Worm (Caenorhabditis elegans) whole organism, L2 larva: ENCODE results near the gene yif-1.

Experiments
- C34F6.9 ChIP-seq: fragments of 150-350 bp; optimal IDR thresholded peaks from 2 replicates; lab custom pipeline; 2014; ENCODE audit warnings: missing biosample characterization, missing genetic modification characterization
- F13H6.1 ChIP-seq: sonication (generic microtip); optimal IDR thresholded peaks from 2 replicates; lab custom pipeline; 2016; ENCODE audit warnings: missing genetic modification characterization, missing compliant biosample characterization
- R02D3.7 ChIP-seq: fragments of 150-350 bp; optimal IDR thresholded peaks from 2 replicates; lab custom pipeline; 2014; ENCODE audit warnings: missing biosample characterization, missing genetic modification characterization
- Y55F3AM.14 ChIP-seq: fragments of 200-800 bp; sonication (Bioruptor generic); optimal IDR thresholded peaks from 2 replicates; lab custom pipeline; 2018; ENCODE audit warnings: mild to moderate bottlenecking, missing genetic modification characterization, missing compliant biosample characterization
- ZK546.5 ChIP-seq: sonication (generic microtip); optimal IDR thresholded peaks from 2 replicates; lab custom pipeline; 2017; ENCODE audit warnings: missing biosample characterization, missing genetic modification characterization
- alr-1 ChIP-seq: fragments of 150-350 bp; optimal IDR thresholded peaks from 2 replicates; lab custom pipeline; 2014; ENCODE audit warnings: missing biosample characterization, missing genetic modification characterization
- aly-2 ChIP-seq: fragments of 150-350 bp; optimal IDR thresholded peaks from 2 replicates; lab custom pipeline; 2014; ENCODE audit warnings: missing biosample characterization, missing genetic modification characterization
- ama-1 ChIP-seq: fragments of 150-350 bp; optimal IDR thresholded peaks from 2 replicates; lab custom pipeline; 2018; ENCODE audit warnings: inconsistent platforms
- blmp-1 ChIP-seq: sonication (generic microtip); optimal IDR thresholded peaks from 2 replicates; lab custom pipeline; 2017; ENCODE audit warnings: missing genetic modification characterization, mild to moderate bottlenecking, missing compliant biosample characterization, antibody characterized with exemption, moderate library complexity; ENCODE audit not compliant: insufficient read depth
- ceh-16 ChIP-seq: fragments of 150-350 bp; optimal IDR thresholded peaks from 2 replicates; lab custom pipeline; 2014; ENCODE audit warnings: missing biosample characterization, missing genetic modification characterization
- ceh-82 ChIP-seq: fragments of 150-350 bp; optimal IDR thresholded peaks from 2 replicates; lab custom pipeline; 2014; ENCODE audit warnings: missing biosample characterization, missing genetic modification characterization
- crh-2 ChIP-seq: sonication (generic microtip); optimal IDR thresholded peaks from 2 replicates; lab custom pipeline; 2017; ENCODE audit warnings: missing biosample characterization, missing genetic modification characterization
- dmd-4 ChIP-seq: sonication (generic microtip); optimal IDR thresholded peaks from 2 replicates; lab custom pipeline; 2017; ENCODE audit warnings: missing biosample characterization, missing genetic modification characterization
- egl-27 ChIP-seq: sonication (generic microtip); optimal IDR thresholded peaks from 3 replicates; lab custom pipeline; 2017; ENCODE audit warnings: missing biosample characterization, missing genetic modification reagents, missing genetic modification characterization
- elt-1 ChIP-seq: fragments of 150-350 bp; optimal IDR thresholded peaks from 2 replicates; lab custom pipeline; 2014; ENCODE audit warnings: missing biosample characterization, missing genetic modification characterization
- elt-3 ChIP-seq: sonication (generic microtip); optimal IDR thresholded peaks from 2 replicates; lab custom pipeline; 2017; ENCODE audit warnings: missing biosample characterization, missing genetic modification characterization
- fos-1 ChIP-seq: fragments of 150-350 bp; optimal IDR thresholded peaks from 2 replicates; lab custom pipeline; 2014; ENCODE audit warnings: missing biosample characterization, missing genetic modification characterization
- gmeb-1 ChIP-seq: fragments of 150-350 bp; optimal IDR thresholded peaks from 2 replicates; lab custom pipeline; 2014; ENCODE audit warnings: missing biosample characterization, missing genetic modification characterization
- lin-11 ChIP-seq: fragments of 150-350 bp; sonication (generic microtip); optimal IDR thresholded peaks from 2 replicates; lab custom pipeline; 2014; ENCODE audit warnings: missing biosample characterization, missing genetic modification characterization, inconsistent platforms, mixed read lengths
- lin-13 ChIP-seq: fragments of 150-350 bp; optimal IDR thresholded peaks from 2 replicates; lab custom pipeline; 2014; ENCODE audit warnings: missing biosample characterization, missing genetic modification reagents, missing genetic modification characterization
- lin-39 ChIP-seq: fragments of 150-350 bp; optimal IDR thresholded peaks from 2 replicates; lab custom pipeline; 2014; ENCODE audit warnings: missing biosample characterization, missing genetic modification reagents, missing genetic modification characterization
- lsy-2 ChIP-seq, 2 experiments: fragments of 150-350 bp in 1 of 2; sonication (generic microtip) in 1 of 2; optimal IDR thresholded peaks; 2 replicates each; lab custom pipeline; 2014 to 2017; ENCODE audit warnings: missing biosample characterization in 2 of 2, missing genetic modification characterization in 2 of 2
- mab-5 ChIP-seq: fragments of 150-350 bp; optimal IDR thresholded peaks from 2 replicates; lab custom pipeline; 2014; ENCODE audit warnings: missing biosample characterization, missing genetic modification characterization
- mbf-1 ChIP-seq: sonication (generic microtip); optimal IDR thresholded peaks from 2 replicates; lab custom pipeline; 2017; ENCODE audit warnings: missing biosample characterization, missing genetic modification characterization
- mdl-1 ChIP-seq, 2 experiments: fragments of 150-350 bp in 1 of 2; sonication (generic microtip) in 1 of 2; optimal IDR thresholded peaks; 2 replicates each; lab custom pipeline; 2017; ENCODE audit warnings: missing biosample characterization in 2 of 2, missing genetic modification characterization in 2 of 2
- nhr-10 ChIP-seq: sonication (generic microtip); optimal IDR thresholded peaks from 2 replicates; lab custom pipeline; 2017; ENCODE audit warnings: missing biosample characterization, missing genetic modification characterization
- nhr-11 ChIP-seq: fragments of 150-350 bp; optimal IDR thresholded peaks from 2 replicates; lab custom pipeline; 2014; ENCODE audit warnings: missing biosample characterization, missing genetic modification characterization
- nhr-12 ChIP-seq: fragments of 150-350 bp; optimal IDR thresholded peaks from 2 replicates; lab custom pipeline; 2014; ENCODE audit warnings: missing biosample characterization, missing genetic modification characterization
- nhr-129 ChIP-seq: fragments of 150-350 bp; optimal IDR thresholded peaks from 2 replicates; lab custom pipeline; 2014; ENCODE audit warnings: missing biosample characterization, missing genetic modification characterization
- nhr-21 ChIP-seq: fragments of 150-350 bp; optimal IDR thresholded peaks from 2 replicates; lab custom pipeline; 2014; ENCODE audit warnings: missing biosample characterization, missing genetic modification characterization
- nhr-23 ChIP-seq: fragments of 150-350 bp; optimal IDR thresholded peaks from 2 replicates; lab custom pipeline; 2014; ENCODE audit warnings: missing biosample characterization, missing genetic modification reagents, missing genetic modification characterization
- nhr-237 ChIP-seq: fragments of 150-350 bp; optimal IDR thresholded peaks from 2 replicates; lab custom pipeline; 2014; ENCODE audit warnings: missing biosample characterization, missing genetic modification characterization
- nhr-25 ChIP-seq: fragments of 150-350 bp; sonication (generic microtip); optimal IDR thresholded peaks from 3 replicates; lab custom pipeline; 2014; ENCODE audit warnings: missing biosample characterization, missing genetic modification characterization
- nhr-6 ChIP-seq: fragments of 150-350 bp; optimal IDR thresholded peaks from 2 replicates; lab custom pipeline; 2014; ENCODE audit warnings: missing biosample characterization, missing genetic modification characterization
- nhr-77 ChIP-seq: fragments of 150-350 bp; optimal IDR thresholded peaks from 2 replicates; lab custom pipeline; 2014; ENCODE audit warnings: missing biosample characterization, missing genetic modification characterization
- peb-1 ChIP-seq: fragments of 150-350 bp; optimal IDR thresholded peaks from 2 replicates; lab custom pipeline; 2014; ENCODE audit warnings: missing biosample characterization, missing genetic modification characterization
- sem-4 ChIP-seq: fragments of 150-350 bp; optimal IDR thresholded peaks from 2 replicates; lab custom pipeline; 2014; ENCODE audit warnings: missing biosample characterization, missing genetic modification reagents, missing genetic modification characterization
- skn-1 ChIP-seq: sonication (generic microtip); optimal IDR thresholded peaks from 2 replicates; lab custom pipeline; 2017; ENCODE audit warnings: missing biosample characterization, missing genetic modification characterization
- sma-3 ChIP-seq: sonication (generic microtip); optimal IDR thresholded peaks from 2 replicates; lab custom pipeline; 2016; ENCODE audit warnings: missing genetic modification reagents, missing genetic modification characterization, missing compliant biosample characterization
- sma-9 ChIP-seq, 2 experiments: fragments of 150-350 bp in 1 of 2; sonication (generic microtip) in 1 of 2; optimal IDR thresholded peaks; 2 replicates each; lab custom pipeline; 2014 to 2016; ENCODE audit warnings: missing genetic modification characterization in 2 of 2, mild to moderate bottlenecking in 1 of 2, missing biosample characterization in 1 of 2, missing compliant biosample characterization in 1 of 2, missing genetic modification reagents in 1 of 2, moderate library complexity in 1 of 2
- snpc-4 ChIP-seq: fragments of 150-350 bp; optimal IDR thresholded peaks from 2 replicates; lab custom pipeline; 2014; ENCODE audit warnings: missing biosample characterization, missing genetic modification characterization
- unc-39 ChIP-seq: fragments of 150-350 bp; optimal IDR thresholded peaks from 2 replicates; lab custom pipeline; 2014; ENCODE audit warnings: missing biosample characterization, missing genetic modification characterization
- unc-55 ChIP-seq: fragments of 150-350 bp; sonication (generic microtip); optimal IDR thresholded peaks from 3 replicates; lab custom pipeline; 2014; ENCODE audit warnings: missing biosample characterization, missing genetic modification reagents, missing genetic modification characterization
- unc-62 ChIP-seq: fragments of 150-350 bp; optimal IDR thresholded peaks from 2 replicates; lab custom pipeline; 2014; ENCODE audit warnings: missing biosample characterization, missing genetic modification reagents, missing genetic modification characterization
- zag-1 ChIP-seq: fragments of 150-350 bp; optimal IDR thresholded peaks from 2 replicates; lab custom pipeline; 2014; ENCODE audit warnings: missing biosample characterization, missing genetic modification characterization
- ztf-1 ChIP-seq: fragments of 200-800 bp; sonication (Bioruptor generic); conservative IDR thresholded peaks from 2 replicates; pipeline ENCODE4 v1.3.6; 2022; ENCODE audit warnings: missing genetic modification characterization, missing compliant biosample characterization
- ztf-11 ChIP-seq: sonication (generic microtip); optimal IDR thresholded peaks from 2 replicates; lab custom pipeline; 2017; ENCODE audit warnings: missing biosample characterization, missing genetic modification characterization
- ztf-4 ChIP-seq: fragments of 150-350 bp; optimal IDR thresholded peaks from 2 replicates; lab custom pipeline; 2014; ENCODE audit warnings: missing biosample characterization, missing genetic modification characterization

The yif-1 gene

DNA sequence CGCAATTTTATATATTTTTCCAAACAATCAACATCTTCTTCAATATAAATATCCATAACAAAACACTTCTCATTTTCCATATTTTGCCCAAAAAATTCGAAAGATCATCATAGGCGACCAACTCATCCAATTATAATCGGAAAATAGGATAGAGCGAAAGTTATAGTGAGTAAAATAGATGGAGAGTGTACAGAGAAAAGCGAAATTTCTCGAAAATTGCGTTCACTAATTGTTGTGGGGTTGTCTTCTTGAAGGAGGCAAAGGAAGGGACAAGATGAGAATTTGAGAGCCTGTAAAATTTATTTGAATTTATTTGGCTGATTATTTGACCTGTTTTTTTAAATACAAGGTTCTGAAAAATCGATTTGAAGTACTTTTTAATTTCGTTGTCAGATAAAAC, 19.1 kb downstream of the yif-1 start:
- TF ChIP-seq nhr-25 (peak; percentile 55), blmp-1 (tag; lab: Kevin White, UChicago) (peak; percentile 32), sma-9 (GFP tag; optimal IDR thresholded peaks at IDR 0.05; lab: Kevin White, UChicago) (no peak), sma-9 (tag; optimal IDR thresholded peaks at IDR 0.05; lab: Kevin White, UChicago) (no peak), lsy-2 (tag; optimal IDR thresholded peaks at IDR 0.05; lab: Kevin White, UChicago) (peak in 1 of 2 experiments; percentile 17)

DNA sequence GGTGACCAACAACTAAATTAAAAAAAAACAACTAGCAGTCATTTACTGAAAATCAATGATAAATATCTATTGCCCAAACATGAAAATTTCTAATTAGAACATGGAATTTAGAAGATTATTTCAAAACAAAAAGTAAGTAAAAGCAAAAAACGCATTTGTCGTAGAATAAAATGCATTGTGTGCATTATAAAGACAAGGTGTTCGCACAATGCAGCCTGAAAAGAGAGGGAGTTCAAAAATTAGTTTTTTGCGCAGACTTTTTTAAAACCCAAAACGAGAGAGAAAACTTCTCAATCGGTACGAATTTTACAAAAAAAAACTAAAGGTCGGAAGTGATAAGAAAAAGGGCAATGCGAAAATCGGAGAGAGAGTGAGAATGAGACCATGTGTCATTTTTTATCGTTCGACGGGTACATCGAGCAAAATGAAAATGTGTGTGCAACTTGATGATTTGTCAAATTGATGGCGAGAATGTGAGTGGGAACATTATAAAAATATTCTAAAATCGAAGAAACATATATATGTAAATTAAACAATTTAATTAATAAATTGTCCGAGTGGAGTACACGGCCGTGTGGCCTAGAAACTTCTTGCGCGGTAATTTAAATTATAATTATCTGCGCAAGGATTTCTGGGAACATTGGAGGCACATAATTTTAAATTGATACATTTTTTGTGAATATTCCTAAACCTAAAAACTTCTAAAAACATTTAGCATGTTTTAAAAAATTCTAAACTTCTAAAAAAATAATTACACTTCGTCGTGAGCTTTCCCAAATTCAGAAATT, 23.1 kb downstream of the yif-1 start:
- TF ChIP-seq skn-1 (tag; lab: Kevin White, UChicago) (no peak), ZK546.5 (tag; lab: Kevin White, UChicago) (no peak), crh-2 (peak; percentile 1), elt-1 (tag; lab: Kevin White, UChicago) (no peak), nhr-12 (tag; lab: Kevin White, UChicago) (no peak), sma-3 (no peak), gmeb-1 (tag; lab: Kevin White, UChicago) (peak; percentile 81), nhr-77 (no peak), nhr-11 (tag; lab: Kevin White, UChicago) (no peak), ztf-4 (tag; lab: Kevin White, UChicago) (no peak), nhr-10 (tag; lab: Kevin White, UChicago) (no peak), C34F6.9 (peak; percentile 67), nhr-25 (no peak), nhr-6 (tag; lab: Kevin White, UChicago) (no peak), snpc-4 (tag; lab: Kevin White, UChicago) (no peak), unc-55 (GFP tag; lab: Kevin White, UChicago) (peak; percentile 78), lin-39 (tag; lab: Kevin White, UChicago) (no peak), R02D3.7 (no peak), fos-1 (tag; lab: Kevin White, UChicago) (peak; percentile 87), ztf-11 (no peak), mab-5 (no peak), nhr-129 (peak; percentile 52), lsy-2 (tag; optimal IDR thresholded peaks at IDR 0.05; lab: Kevin White, UChicago) (peak; percentile 6 to 70), ama-1 (lab: Kevin White, UChicago) (no peak), unc-39 (no peak), zag-1 (no peak), nhr-21 (tag; lab: Kevin White, UChicago) (peak; percentile 16), sma-9 (GFP tag; optimal IDR thresholded peaks at IDR 0.05; lab: Kevin White, UChicago) (peak; percentile 46), sma-9 (tag; optimal IDR thresholded peaks at IDR 0.05; lab: Kevin White, UChicago) (no peak), alr-1 (tag; lab: Kevin White, UChicago) (no peak), sem-4 (tag; lab: Kevin White, UChicago) (no peak), ceh-82 (tag; lab: Kevin White, UChicago) (no peak), dmd-4 (tag; lab: Kevin White, UChicago) (no peak), nhr-23 (tag; lab: Kevin White, UChicago) (no peak), lin-13 (GFP tag; lab: Kevin White, UChicago) (peak; percentile 11), blmp-1 (tag; lab: Kevin White, UChicago) (no peak), nhr-237 (tag; lab: Kevin White, UChicago) (no peak), aly-2 (tag; lab: Kevin White, UChicago) (no peak), mbf-1 (tag; lab: Kevin White, UChicago) (no peak), ceh-16 (tag; lab: Kevin White, UChicago) (no peak), F13H6.1 (tag; lab: Kevin White, UChicago) (peak; percentile 44), elt-3 (tag; lab: Kevin White, UChicago) (no peak), Y55F3AM.14 (GFP tag; lab: Kevin White, UChicago) (no peak), lin-11 (tag; lab: Kevin White, UChicago) (no peak), egl-27 (tag; lab: Kevin White, UChicago) (peak; percentile 41), mdl-1 (tag; optimal IDR thresholded peaks at IDR 0.05; lab: Kevin White, UChicago) (no peak), peb-1 (no peak), unc-62 (GFP tag; lab: Kevin White, UChicago) (no peak), ztf-1 (no peak)
